Worm (Caenorhabditis elegans): ENCODE data around the gene C05C8.8.

DNA sequence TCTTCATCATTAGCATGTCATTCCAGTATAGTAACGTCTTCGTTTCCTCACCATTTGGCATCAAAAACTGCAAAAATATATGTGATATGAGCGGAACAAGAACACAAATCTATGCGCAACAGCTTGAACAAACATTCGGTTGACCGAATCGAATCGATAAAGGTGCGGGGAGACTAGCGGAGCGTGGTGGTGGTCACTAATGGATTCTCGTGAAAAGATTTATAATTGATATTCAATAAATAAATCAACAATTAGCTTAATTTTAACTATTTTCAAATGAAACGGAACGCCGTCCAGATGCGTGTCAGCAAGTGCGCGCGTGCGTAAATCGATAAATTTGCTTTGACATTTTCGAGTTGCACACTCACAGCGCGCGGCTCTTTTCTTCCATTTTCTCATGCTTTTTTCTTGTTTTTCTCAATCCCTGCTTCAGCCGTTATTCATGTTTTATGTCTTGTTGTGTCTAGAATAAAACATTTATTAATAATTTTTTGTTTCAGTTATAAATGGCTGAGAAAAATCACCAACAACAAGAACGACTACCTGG, 33.9 kb downstream of the C05C8.8 start, which contains the start of the genes C13F10.8, C13F10.6 and kxd-1:
- TF ChIP-seq ama-1 (optimal IDR thresholded peaks at IDR 0.05): no peak
- TF ChIP-seq scrt-1 (GFP tag; IDR thresholded peaks at IDR 0.05): no peak
- TF ChIP-seq B0310.2 (tag; optimal IDR thresholded peaks at IDR 0.05): no peak
- TF ChIP-seq ceh-36 (tag; optimal IDR thresholded peaks at IDR 0.05): no peak
- no peak for TF ChIP-seq ceh-13 (GFP tag; optimal IDR thresholded peaks at IDR 0.05)
- no peak for TF ChIP-seq hnd-1 (tag; optimal IDR thresholded peaks at IDR 0.05)
- no peak for TF ChIP-seq flt-1 (GFP tag; IDR thresholded peaks at IDR 0.05)
- TF ChIP-seq ets-7 (tag; optimal IDR thresholded peaks at IDR 0.05): no peak

All from whole organism, early embryonic.